Worm (Caenorhabditis elegans) whole organism, L4 larva: ENCODE measurements around the gene F10E7.2.

Source experiments
- F10B5.3 ChIP-seq: sonication (generic microtip); optimal IDR thresholded peaks from 2 replicates; lab custom pipeline; 2016; ENCODE audit warnings: mild to moderate bottlenecking, missing genetic modification characterization, missing compliant biosample characterization
- F26F4.8 ChIP-seq: fragments of 200-800 bp; sonication (Bioruptor generic); conservative IDR thresholded peaks from 2 replicates; pipeline ENCODE4 v1.3.6; 2022; ENCODE audit warnings: missing genetic modification characterization, missing compliant biosample characterization
- F37D6.2 ChIP-seq: sonication (generic microtip); optimal IDR thresholded peaks from 2 replicates; lab custom pipeline; 2016; ENCODE audit warnings: mild to moderate bottlenecking, missing genetic modification characterization, missing compliant biosample characterization
- T20F7.1 ChIP-seq: fragments of 200-800 bp; sonication (Bioruptor generic); optimal IDR thresholded peaks from 2 replicates; lab custom pipeline; 2018; ENCODE audit warnings: mild to moderate bottlenecking, missing genetic modification characterization, missing compliant biosample characterization
- Y105C5A.15 ChIP-seq: fragments of 200-800 bp; sonication (Bioruptor generic); IDR thresholded peaks from 2 replicates; pipeline ENCODE4 v1.3.6; 2022; ENCODE audit warnings: missing genetic modification characterization, missing compliant biosample characterization
- aha-1 ChIP-seq: fragments of 150-350 bp; peaks from one replicate; lab custom pipeline; 2014; ENCODE audit warnings: missing biosample characterization, missing genetic modification characterization
- ceh-28 ChIP-seq: fragments of 150-350 bp; optimal IDR thresholded peaks from 2 replicates; lab custom pipeline; 2014; ENCODE audit warnings: missing biosample characterization, missing genetic modification reagents, missing genetic modification characterization
- ceh-32 ChIP-seq: sonication (generic microtip); optimal IDR thresholded peaks from 2 replicates; lab custom pipeline; 2016; ENCODE audit warnings: mild to moderate bottlenecking, missing genetic modification characterization, missing compliant biosample characterization; ENCODE audit not compliant: poor library complexity
- ceh-62 ChIP-seq: sonication (generic microtip); optimal IDR thresholded peaks from 2 replicates; lab custom pipeline; 2017; ENCODE audit warnings: missing biosample characterization, missing genetic modification characterization
- ceh-82 ChIP-seq: sonication (generic microtip); optimal IDR thresholded peaks from 2 replicates; lab custom pipeline; 2017; ENCODE audit warnings: missing biosample characterization, missing genetic modification characterization
- daf-12 ChIP-seq: fragments of 150-350 bp; optimal IDR thresholded peaks from 2 replicates; lab custom pipeline; 2014; ENCODE audit warnings: missing biosample characterization, missing genetic modification reagents, missing genetic modification characterization
- daf-19 ChIP-seq: fragments of 200-800 bp; sonication (Bioruptor generic); conservative IDR thresholded peaks from 2 replicates; pipeline ENCODE4 v1.3.6; 2022; ENCODE audit warnings: missing genetic modification characterization, missing compliant biosample characterization
- dmd-6 ChIP-seq: fragments of 200-800 bp; sonication (Bioruptor generic); IDR thresholded peaks from 2 replicates; pipeline ENCODE4 v1.3.6; 2022; ENCODE audit warnings: missing genetic modification reagents, missing genetic modification characterization, missing compliant biosample characterization
- duxl-1 ChIP-seq: sonication (generic microtip); optimal IDR thresholded peaks from 2 replicates; lab custom pipeline; 2016; ENCODE audit warnings: mild to moderate bottlenecking, missing genetic modification characterization, moderate library complexity, missing compliant biosample characterization; ENCODE audit not compliant: poor library complexity
- dve-1 ChIP-seq: sonication (generic microtip); optimal IDR thresholded peaks from 2 replicates; lab custom pipeline; 2017; ENCODE audit warnings: antibody characterized with exemption, mild to moderate bottlenecking, missing genetic modification characterization, missing compliant biosample characterization; ENCODE audit not compliant: insufficient read depth
- fkh-10 ChIP-seq: fragments of 150-350 bp; optimal IDR thresholded peaks from 2 replicates; lab custom pipeline; 2014; ENCODE audit warnings: missing biosample characterization, missing genetic modification reagents, missing genetic modification characterization
- hif-1 ChIP-seq, 2 experiments: sonication (generic microtip); optimal IDR thresholded peaks; 2 replicates each; lab custom pipeline; 2016 to 2017; ENCODE audit warnings: missing compliant biosample characterization in 2 of 2, missing genetic modification characterization in 2 of 2, missing genetic modification reagents in 2 of 2, missing genotype in 2 of 2, mild to moderate bottlenecking in 1 of 2
- hlh-30 ChIP-seq: sonication (generic microtip); optimal IDR thresholded peaks from 2 replicates; lab custom pipeline; 2017; ENCODE audit warnings: antibody characterized with exemption, mild to moderate bottlenecking, missing genetic modification characterization, missing compliant biosample characterization; ENCODE audit not compliant: insufficient read depth
- lin-13 ChIP-seq: fragments of 150-350 bp; optimal IDR thresholded peaks from 2 replicates; lab custom pipeline; 2014; ENCODE audit warnings: missing biosample characterization, missing genetic modification reagents, missing genetic modification characterization
- lin-15B ChIP-seq: fragments of 150-350 bp; sonication (generic microtip); optimal IDR thresholded peaks from 3 replicates; lab custom pipeline; 2014; ENCODE audit warnings: missing biosample characterization, missing genetic modification characterization
- lin-29 ChIP-seq: fragments of 200-800 bp; sonication (Bioruptor generic); IDR thresholded peaks from 2 replicates; pipeline ENCODE4 v1.3.6; 2022; ENCODE audit warnings: missing genetic modification reagents, missing genetic modification characterization, missing compliant biosample characterization
- lin-38 ChIP-seq: fragments of 200-800 bp; sonication (Bioruptor generic); IDR thresholded peaks from 2 replicates; pipeline ENCODE4 v1.3.6; 2022; ENCODE audit warnings: missing genetic modification reagents, missing genetic modification characterization, missing compliant biosample characterization
- lir-3 ChIP-seq: sonication (generic microtip); optimal IDR thresholded peaks from 2 replicates; lab custom pipeline; 2016; ENCODE audit warnings: mild to moderate bottlenecking, missing genetic modification characterization, missing compliant biosample characterization
- lsy-2 ChIP-seq, 2 experiments: fragments of 150-350 bp in 1 of 2; sonication (generic microtip) in 1 of 2; optimal IDR thresholded peaks; 2 replicates each; lab custom pipeline; 2014 to 2017; ENCODE audit warnings: missing biosample characterization in 2 of 2, missing genetic modification characterization in 2 of 2
- madf-9 ChIP-seq: fragments of 200-800 bp; sonication (Bioruptor generic); conservative IDR thresholded peaks from 2 replicates; pipeline ENCODE4 v1.3.6; 2022; ENCODE audit warnings: missing genetic modification reagents, missing genetic modification characterization, missing compliant biosample characterization
- mxl-3 ChIP-seq: fragments of 200-800 bp; sonication (Bioruptor generic); optimal IDR thresholded peaks from 2 replicates; lab custom pipeline; 2018; ENCODE audit warnings: mild to moderate bottlenecking, missing genetic modification characterization, missing compliant biosample characterization
- nhr-102 ChIP-seq: sonication (generic microtip); optimal IDR thresholded peaks from 2 replicates; lab custom pipeline; 2016; ENCODE audit warnings: mild to moderate bottlenecking, missing genetic modification characterization, moderate library complexity, missing compliant biosample characterization
- nhr-11 ChIP-seq: fragments of 150-350 bp; optimal IDR thresholded peaks from 2 replicates; lab custom pipeline; 2014; ENCODE audit warnings: missing biosample characterization, missing genetic modification characterization
- nhr-41 ChIP-seq: fragments of 200-800 bp; sonication (Bioruptor generic); IDR thresholded peaks from 2 replicates; pipeline ENCODE4 v1.3.6; 2022; ENCODE audit warnings: missing genetic modification reagents, missing genetic modification characterization, missing compliant biosample characterization
- nhr-42 ChIP-seq: fragments of 200-800 bp; sonication (Bioruptor generic); IDR thresholded peaks from 2 replicates; pipeline ENCODE4 v1.3.6; 2022; ENCODE audit warnings: missing genetic modification characterization, missing compliant biosample characterization
- nhr-48 ChIP-seq: sonication (generic microtip); optimal IDR thresholded peaks from 2 replicates; lab custom pipeline; 2016; ENCODE audit warnings: mild to moderate bottlenecking, missing genetic modification characterization, missing compliant biosample characterization
- nhr-6 ChIP-seq: fragments of 150-350 bp; optimal IDR thresholded peaks from 2 replicates; lab custom pipeline; 2014; ENCODE audit warnings: missing biosample characterization, missing genetic modification characterization
- nhr-77 ChIP-seq: fragments of 150-350 bp; optimal IDR thresholded peaks from 2 replicates; lab custom pipeline; 2014; ENCODE audit warnings: missing biosample characterization, missing genetic modification characterization
- pqm-1 ChIP-seq: sonication (generic microtip); optimal IDR thresholded peaks from 2 replicates; lab custom pipeline; 2017; ENCODE audit warnings: missing biosample characterization, missing genetic modification characterization
- rbr-2 ChIP-seq: sonication (generic microtip); optimal IDR thresholded peaks from 2 replicates; lab custom pipeline; 2016; ENCODE audit warnings: missing genotype, missing genetic modification characterization, missing compliant biosample characterization
- saeg-2 ChIP-seq: fragments of 200-800 bp; sonication (Bioruptor generic); IDR thresholded peaks from 2 replicates; pipeline ENCODE4 v1.3.6; 2022; ENCODE audit warnings: missing genetic modification reagents, missing genetic modification characterization, missing compliant biosample characterization
- sdz-12 ChIP-seq: fragments of 200-800 bp; sonication (Bioruptor generic); optimal IDR thresholded peaks from 2 replicates; lab custom pipeline; 2018; ENCODE audit warnings: mild to moderate bottlenecking, missing genetic modification characterization, missing compliant biosample characterization
- set-16 ChIP-seq: fragments of 200-800 bp; sonication (Bioruptor generic); IDR thresholded peaks from 2 replicates; pipeline ENCODE4 v1.3.6; 2022; ENCODE audit warnings: missing genetic modification reagents, missing genetic modification characterization, missing compliant biosample characterization
- skn-1 ChIP-seq: fragments of 150-350 bp; optimal IDR thresholded peaks from 2 replicates; lab custom pipeline; 2014; ENCODE audit warnings: missing biosample characterization, missing genetic modification characterization
- spr-3 ChIP-seq: fragments of 200-800 bp; sonication (Bioruptor generic); optimal IDR thresholded peaks from 2 replicates; lab custom pipeline; 2018; ENCODE audit warnings: mild to moderate bottlenecking, missing genetic modification characterization, missing compliant biosample characterization
- tra-1 ChIP-seq: fragments of 200-800 bp; sonication (Bioruptor generic); IDR thresholded peaks from 2 replicates; pipeline ENCODE4 v1.3.6; 2022; ENCODE audit warnings: missing genetic modification reagents, missing genetic modification characterization, missing compliant biosample characterization
- unc-39 ChIP-seq: sonication (generic microtip); optimal IDR thresholded peaks from 2 replicates; lab custom pipeline; 2017; ENCODE audit warnings: missing biosample characterization, missing genetic modification characterization
- zfp-2 ChIP-seq: sonication (generic microtip); optimal IDR thresholded peaks from 2 replicates; lab custom pipeline; 2016; ENCODE audit warnings: mild to moderate bottlenecking, missing genetic modification characterization, missing compliant biosample characterization
- zfp-3 ChIP-seq: fragments of 200-800 bp; sonication (Bioruptor generic); conservative IDR thresholded peaks from 2 replicates; pipeline ENCODE4 v1.3.6; 2022; ENCODE audit warnings: missing genetic modification reagents, missing genetic modification characterization, missing compliant biosample characterization
- zip-2 ChIP-seq: fragments of 150-350 bp; optimal IDR thresholded peaks from 2 replicates; lab custom pipeline; 2014; ENCODE audit warnings: missing biosample characterization, missing genetic modification characterization

The F10E7.2 gene

ce11 chrII:7072590-7073536 lies 49.2 kb upstream of the F10E7.2 start (continued):
- TF ChIP-seq F10B5.3 (tag; lab: Kevin White, UChicago) (no peak), zip-2 (tag; lab: Kevin White, UChicago) (no peak), lsy-2 (tag; optimal IDR thresholded peaks at IDR 0.05; lab: Kevin White, UChicago) (peak; percentile 21 to 81), mxl-3 (GFP tag; lab: Kevin White, UChicago) (peak; percentile 43), hif-1 (tag; optimal IDR thresholded peaks at IDR 0.05; lab: Kevin White, UChicago) (peak in 1 of 2 experiments; percentile 72), rbr-2 (peak; percentile 56)

DNA sequence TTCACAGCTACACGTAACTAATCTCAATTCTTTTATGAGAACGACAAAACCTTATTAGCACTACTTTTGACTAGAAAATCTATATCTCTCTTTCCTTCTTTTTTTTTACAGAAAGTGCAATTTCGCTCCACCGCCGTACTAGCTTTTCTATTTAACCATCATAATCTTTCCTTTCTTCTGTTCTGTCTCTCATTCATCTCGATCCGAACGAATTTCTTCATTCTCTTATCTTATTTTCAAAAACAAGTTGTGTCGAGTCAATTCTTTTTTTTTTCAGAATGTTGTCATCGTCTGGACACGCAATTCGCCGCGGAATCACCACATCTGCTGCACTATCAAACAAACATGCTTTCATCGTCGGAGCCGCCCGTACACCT lies 48.5 kb upstream of the F10E7.2 start, which contains the start of gene kat-1:
kat-1 (plus strand) TSS at position 278 of the 377 bp plus-strand sequence.
- TF ChIP-seq daf-19 (GFP tag; lab: Robert Waterston, UW): no peak
- TF ChIP-seq spr-3 (GFP tag; lab: Kevin White, UChicago): no peak
- TF ChIP-seq nhr-11 (tag; lab: Kevin White, UChicago): no peak
- no peak for TF ChIP-seq dve-1 (tag; lab: Kevin White, UChicago)
- TF ChIP-seq nhr-6 (tag; lab: Kevin White, UChicago): no peak
- TF ChIP-seq F26F4.8: no peak
- TF ChIP-seq dmd-6 (GFP tag; lab: Robert Waterston, UW): no peak
- no peak for TF ChIP-seq ceh-62 (tag; lab: Kevin White, UChicago)
- TF ChIP-seq sdz-12 (GFP tag; lab: Kevin White, UChicago): no peak
- no peak for TF ChIP-seq aha-1 (tag; lab: Kevin White, UChicago)
- no peak for TF ChIP-seq set-16
- TF ChIP-seq hlh-30 (tag; lab: Kevin White, UChicago): no peak
- TF ChIP-seq lin-15B (tag; lab: Kevin White, UChicago): no peak
- TF ChIP-seq ceh-82 (tag; lab: Kevin White, UChicago): no peak
- no peak for TF ChIP-seq Y105C5A.15 (GFP tag; lab: Robert Waterston, UW)
- TF ChIP-seq ceh-28: no peak
- no peak for TF ChIP-seq skn-1 (tag; lab: Kevin White, UChicago)
- no peak for TF ChIP-seq nhr-48
- TF ChIP-seq lin-13: no peak

DNA sequence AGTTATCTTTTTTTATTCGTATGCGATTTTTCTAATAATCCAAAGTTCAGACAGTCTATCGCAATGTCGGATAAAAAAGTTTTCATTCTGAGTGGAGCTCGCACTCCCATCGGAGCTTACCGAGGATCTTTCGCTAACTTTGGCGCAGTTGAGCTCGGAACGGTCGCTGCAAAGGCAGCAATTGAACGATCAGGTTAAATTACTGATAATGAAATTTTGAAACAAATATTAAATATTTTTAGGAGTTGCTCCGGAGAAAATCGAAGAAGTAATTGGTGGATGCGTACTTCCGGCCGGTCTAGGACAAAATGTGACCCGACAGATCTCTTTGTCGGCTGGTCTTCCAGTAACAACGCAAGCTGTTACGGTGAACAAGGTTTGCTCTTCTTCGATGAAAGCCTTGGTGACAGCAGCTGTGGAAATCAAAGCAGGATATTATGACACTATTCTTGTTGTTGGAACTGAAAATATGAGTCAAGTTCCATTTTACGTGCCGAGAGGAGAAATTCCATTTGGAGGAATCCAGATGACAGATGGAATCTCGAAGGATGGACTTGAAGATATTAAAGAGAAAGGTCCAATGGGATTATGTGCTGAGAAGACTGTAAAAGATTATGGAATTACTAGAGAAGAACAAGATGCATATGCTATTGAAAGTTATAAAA lies 46.3 kb upstream of the F10E7.2 start, which contains the start of gene T02G5.7:
T02G5.7 (plus strand) TSS at position 51 of the 665 bp plus-strand sequence.
- TF ChIP-seq nhr-41 (GFP tag; lab: Robert Waterston, UW): no peak
- TF ChIP-seq F37D6.2 (tag; lab: Kevin White, UChicago): no peak
- TF ChIP-seq unc-39: no peak
- no peak for TF ChIP-seq set-16
- TF ChIP-seq saeg-2: 0 out of 2 replicates have a peak, but pooled peaks have one; percentile 48
- no peak for TF ChIP-seq Y105C5A.15 (GFP tag; lab: Robert Waterston, UW)
- TF ChIP-seq T20F7.1 (GFP tag; lab: Kevin White, UChicago): no peak
- TF ChIP-seq pqm-1 (tag; lab: Kevin White, UChicago): no peak
- no peak for TF ChIP-seq daf-12
- TF ChIP-seq nhr-42 (GFP tag; lab: Robert Waterston, UW): no peak
- no peak for TF ChIP-seq lir-3 (tag; lab: Kevin White, UChicago)
- TF ChIP-seq madf-9 (GFP tag; lab: Robert Waterston, UW): no peak
- TF ChIP-seq zip-2 (tag; lab: Kevin White, UChicago): no peak
- TF ChIP-seq ceh-82 (tag; lab: Kevin White, UChicago): no peak
- no peak for TF ChIP-seq fkh-10
- no peak for TF ChIP-seq ceh-32 (tag; lab: Kevin White, UChicago)
- no peak for TF ChIP-seq nhr-77
- TF ChIP-seq zfp-2 (tag; lab: Kevin White, UChicago): no peak
- TF ChIP-seq zfp-3: 0 out of 2 replicates have a peak, but pooled peaks have one; percentile 22
- TF ChIP-seq lin-38: peak; percentile 40
- no peak for TF ChIP-seq nhr-102 (tag; lab: Kevin White, UChicago)
- TF ChIP-seq tra-1 (GFP tag; lab: Robert Waterston, UW): no peak
- no peak for TF ChIP-seq lin-29
- no peak for TF ChIP-seq duxl-1
- 0 out of 2 replicates have a peak, but pooled peaks have one; percentile 53 for TF ChIP-seq daf-19 (GFP tag; lab: Robert Waterston, UW)
